Fruit fly (Drosophila melanogaster): ENCODE data around the gene sowah.
A peak's percentile ranks its signal among the peaks of the same experiment; 100 is the strongest.

The sowah gene

DNA sequence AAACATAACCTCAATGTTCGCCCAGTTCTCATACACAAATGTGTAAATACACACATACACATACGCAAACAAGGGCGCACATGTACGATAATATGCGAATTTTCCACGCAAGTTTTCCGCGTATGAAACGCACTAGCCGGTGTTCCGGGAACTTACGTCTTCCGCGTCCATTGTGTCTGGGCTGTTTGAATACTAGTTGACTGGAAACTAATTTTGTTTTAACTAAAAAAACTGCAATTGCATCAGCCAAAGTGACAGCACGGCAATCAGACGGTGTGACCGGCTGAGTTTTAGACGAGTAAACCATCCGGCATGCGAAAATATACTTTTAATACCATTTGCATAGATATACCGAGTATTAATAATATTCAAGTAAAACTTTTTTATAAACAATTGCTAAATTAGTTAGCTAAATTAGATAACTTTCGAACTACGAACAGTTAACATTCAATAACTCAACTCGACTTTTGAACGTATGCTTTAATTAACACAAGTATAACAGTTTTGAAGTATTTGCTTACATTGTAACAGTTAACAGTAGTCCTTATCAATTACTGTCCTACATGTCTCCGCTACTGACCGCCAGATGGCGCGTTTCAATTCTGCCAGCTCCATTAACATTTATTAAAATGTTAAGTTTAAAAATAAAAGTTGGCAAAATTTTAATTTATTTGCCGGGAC, 45.8 kb downstream of the sowah start, which contains the start of gene eIF2beta (continued):
- no peak for TF ChIP-seq CG10462 (GFP tag; optimal IDR thresholded peaks at IDR 0.05)
- TF ChIP-seq slou (GFP tag; optimal IDR thresholded peaks at IDR 0.05), result no peak
- TF ChIP-seq tap (tag; optimal IDR thresholded peaks at IDR 0.05), result peak; percentile 27
- no peak for TF ChIP-seq CG31388 (GFP tag; optimal IDR thresholded peaks at IDR 0.05)
- no peak for TF ChIP-seq ttk (GFP tag; IDR thresholded peaks at IDR 0.05)
- no peak for TF ChIP-seq dati (GFP tag; IDR thresholded peaks at IDR 0.05)
- TF ChIP-seq Camta (GFP tag; optimal IDR thresholded peaks at IDR 0.05), result peak; percentile 15
- no peak for TF ChIP-seq knrl (GFP tag; IDR thresholded peaks at IDR 0.05; ENCODE audit: partially characterized antibody)
- TF ChIP-seq Dek (tag; optimal IDR thresholded peaks at IDR 0.05), result no peak
- peak in 1 of 2 experiments; percentile 18 for TF ChIP-seq dpn (GFP tag; optimal IDR thresholded peaks at IDR 0.05)
- TF ChIP-seq HLH4C (GFP tag; IDR thresholded peaks at IDR 0.05; ENCODE audit: partially characterized antibody), result no peak
- TF ChIP-seq H15 (GFP tag; IDR thresholded peaks at IDR 0.05), result no peak
- TF ChIP-seq exex (tag; optimal IDR thresholded peaks at IDR 0.05), result peak; percentile 37
- TF ChIP-seq bcd (GFP tag; optimal IDR thresholded peaks at IDR 0.05), result no peak
- TF ChIP-seq rib (GFP tag; IDR thresholded peaks at IDR 0.05), result 0 out of 2 replicates have a peak, but pooled peaks have one; percentile 25
- TF ChIP-seq trh (GFP tag; optimal IDR thresholded peaks at IDR 0.05), result no peak
- TF ChIP-seq Hsf (GFP tag; optimal IDR thresholded peaks at IDR 0.05), result peak; percentile 45
- no peak for TF ChIP-seq CG12769 (tag; optimal IDR thresholded peaks at IDR 0.05)
- TF ChIP-seq CG17802 (tag; optimal IDR thresholded peaks at IDR 0.05), result peak; percentile 26
- peak in 1 of 2 experiments; percentile 38 for TF ChIP-seq Hr51 (GFP tag; optimal IDR thresholded peaks at IDR 0.05)
- TF ChIP-seq CG30020 (tag; optimal IDR thresholded peaks at IDR 0.05), result peak; percentile 35
- peak; percentile 57 for TF ChIP-seq HLHmδ (GFP tag; optimal IDR thresholded peaks at IDR 0.05)
- no peak; the same call in 2 of the 3 replicates for TF ChIP-seq CG14050 (GFP tag; IDR thresholded peaks at IDR 0.05)
- no peak for TF ChIP-seq abd-A (tag; optimal IDR thresholded peaks at IDR 0.05)
- no peak for TF ChIP-seq zf30C (GFP tag; optimal IDR thresholded peaks at IDR 0.05)
- no peak for TF ChIP-seq vfl (GFP tag; optimal IDR thresholded peaks at IDR 0.05)
- TF ChIP-seq CG6254 (GFP tag; optimal IDR thresholded peaks at IDR 0.05), result peak; percentile 80
- TF ChIP-seq cas (GFP tag; IDR thresholded peaks at IDR 0.05), result no peak
- TF ChIP-seq emc (GFP tag; optimal IDR thresholded peaks at IDR 0.05), result no peak
- no peak for TF ChIP-seq CG11247 (GFP tag; IDR thresholded peaks at IDR 0.05)
- TF ChIP-seq dysf (GFP tag; IDR thresholded peaks at IDR 0.05), result no peak; the same call in 2 of the 3 replicates
- peak; percentile 92 for TF ChIP-seq cg (GFP tag; optimal IDR thresholded peaks at IDR 0.05)
- TF ChIP-seq Trl (optimal IDR thresholded peaks at IDR 0.05), result no peak
- TF ChIP-seq Trl (GFP tag; optimal IDR thresholded peaks at IDR 0.05), result peak; percentile 18
- TF ChIP-seq sna (GFP tag; IDR thresholded peaks at IDR 0.05; ENCODE audit: partially characterized antibody), result no peak
- TF ChIP-seq CG9727 (GFP tag; optimal IDR thresholded peaks at IDR 0.05), result peak; percentile 55
- no peak for TF ChIP-seq Mad (GFP tag; optimal IDR thresholded peaks at IDR 0.05)
- peak; percentile 61 for TF ChIP-seq mirr (GFP tag; optimal IDR thresholded peaks at IDR 0.05)
- TF ChIP-seq CG3407 (GFP tag; optimal IDR thresholded peaks at IDR 0.05), result no peak
- peak; percentile 91 for TF ChIP-seq CG9797 (GFP tag; optimal IDR thresholded peaks at IDR 0.05)
- peak; percentile 68 for TF ChIP-seq CG12659 (GFP tag; optimal IDR thresholded peaks at IDR 0.05)
- TF ChIP-seq CG17186 (GFP tag; optimal IDR thresholded peaks at IDR 0.05), result peak; percentile 32
- TF ChIP-seq CG4730 (GFP tag; IDR thresholded peaks at IDR 0.05), result no peak
- TF ChIP-seq CG1529 (GFP tag; optimal IDR thresholded peaks at IDR 0.05), result peak; percentile 7
- peak; percentile 4 for TF ChIP-seq sug (tag; optimal IDR thresholded peaks at IDR 0.05)
- TF ChIP-seq Dp (GFP tag; optimal IDR thresholded peaks at IDR 0.05), result peak; percentile 31
- TF ChIP-seq eyg (GFP tag; optimal IDR thresholded peaks at IDR 0.05), result no peak
- TF ChIP-seq CG10209 (GFP tag; optimal IDR thresholded peaks at IDR 0.05), result no peak
- TF ChIP-seq nmo (GFP tag; optimal IDR thresholded peaks at IDR 0.05), result peak; percentile 41
- no peak for TF ChIP-seq Myb (GFP tag; optimal IDR thresholded peaks at IDR 0.05)
